Worm (Caenorhabditis elegans) whole organism, L1 larva: ENCODE measurements around the gene F10E9.7.
A peak's percentile ranks its signal among the peaks of the same experiment; 100 is the strongest.

Source experiments
- F16B12.6 ChIP-seq: fragments of 150-350 bp; optimal IDR thresholded peaks from 2 replicates; lab custom pipeline; 2014; ENCODE audit warnings: missing biosample characterization, missing genetic modification characterization
- Y116A8C.19 ChIP-seq: sonication (generic microtip); optimal IDR thresholded peaks from 2 replicates; lab custom pipeline; 2016; ENCODE audit warnings: missing compliant biosample characterization, missing genetic modification characterization, borderline replicate concordance
- aha-1 ChIP-seq: fragments of 150-350 bp; optimal IDR thresholded peaks from 2 replicates; lab custom pipeline; 2014; ENCODE audit warnings: missing biosample characterization, missing genetic modification characterization
- aly-2 ChIP-seq: fragments of 150-350 bp; optimal IDR thresholded peaks from 2 replicates; lab custom pipeline; 2014; ENCODE audit warnings: missing biosample characterization, missing genetic modification characterization
- ama-1 ChIP-seq: fragments of 150-350 bp; optimal IDR thresholded peaks from 2 replicates; lab custom pipeline; 2014
- ceh-63 ChIP-seq: fragments of 200-800 bp; sonication (Bioruptor generic); optimal IDR thresholded peaks from 2 replicates; lab custom pipeline; 2018; ENCODE audit warnings: mild to moderate bottlenecking, missing genetic modification characterization, missing compliant biosample characterization
- ceh-8 ChIP-seq: fragments of 200-800 bp; sonication (Bioruptor generic); optimal IDR thresholded peaks from 2 replicates; lab custom pipeline; 2018; ENCODE audit warnings: mild to moderate bottlenecking, missing genetic modification characterization, moderate library complexity, missing compliant biosample characterization
- ceh-82 ChIP-seq, 3 experiments: fragments of 150-350 bp in 1 of 3; sonication (generic microtip) in 2 of 3; optimal IDR thresholded peaks; 2 replicates each; lab custom pipeline; 2014 to 2017; ENCODE audit warnings: missing biosample characterization in 3 of 3, missing genetic modification characterization in 3 of 3
- ceh-88 ChIP-seq: fragments of 200-800 bp; sonication (Bioruptor generic); IDR thresholded peaks from 2 replicates; pipeline ENCODE4 v1.3.6; 2022; ENCODE audit warnings: missing genetic modification characterization, missing compliant biosample characterization
- ces-1 ChIP-seq: fragments of 150-350 bp; optimal IDR thresholded peaks from 2 replicates; lab custom pipeline; 2014; ENCODE audit warnings: missing biosample characterization, missing genetic modification reagents, missing genetic modification characterization
- efl-1 ChIP-seq, 4 experiments: fragments of 150-350 bp; optimal IDR thresholded peaks in 3 of 4; peaks in 1 of 4; 1 replicate in 1 of 4; 2 replicates in 3 of 4; lab custom pipeline; 2014; ENCODE audit warnings: missing biosample characterization in 2 of 4, missing genetic modification characterization in 2 of 4, missing genetic modification reagents in 2 of 4
- efl-3 ChIP-seq: fragments of 200-800 bp; sonication (Bioruptor generic); optimal IDR thresholded peaks from 2 replicates; lab custom pipeline; 2018; ENCODE audit warnings: mild to moderate bottlenecking, missing genetic modification characterization, missing compliant biosample characterization
- elt-2 ChIP-seq: sonication (generic microtip); optimal IDR thresholded peaks from 2 replicates; lab custom pipeline; 2016; ENCODE audit warnings: missing genetic modification characterization, mild to moderate bottlenecking, inconsistent platforms, missing compliant biosample characterization, missing genetic modification reagents
- fkh-10 ChIP-seq: sonication (generic microtip); optimal IDR thresholded peaks from 2 replicates; lab custom pipeline; 2017; ENCODE audit warnings: missing biosample characterization, missing genetic modification reagents, missing genetic modification characterization
- fkh-8 ChIP-seq: sonication (generic microtip); optimal IDR thresholded peaks from 2 replicates; lab custom pipeline; 2016; ENCODE audit warnings: mild to moderate bottlenecking, missing genetic modification characterization, missing compliant biosample characterization
- fos-1 ChIP-seq: fragments of 150-350 bp; optimal IDR thresholded peaks from 2 replicates; lab custom pipeline; 2014; ENCODE audit warnings: missing biosample characterization, missing genetic modification characterization
- hlh-17 ChIP-seq: fragments of 200-800 bp; sonication (Bioruptor generic); optimal IDR thresholded peaks from 2 replicates; lab custom pipeline; 2018; ENCODE audit warnings: missing genetic modification characterization, mild to moderate bottlenecking, missing compliant biosample characterization, moderate library complexity, borderline replicate concordance
- hlh-4 ChIP-seq: sonication (generic microtip); optimal IDR thresholded peaks from 2 replicates; lab custom pipeline; 2016; ENCODE audit warnings: mild to moderate bottlenecking, missing genetic modification characterization, missing compliant biosample characterization
- irx-1 ChIP-seq: sonication (generic microtip); optimal IDR thresholded peaks from 2 replicates; lab custom pipeline; 2016; ENCODE audit warnings: missing genetic modification characterization, missing compliant biosample characterization
- isw-1 ChIP-seq: fragments of 200-800 bp; sonication (Bioruptor generic); IDR thresholded peaks from 2 replicates; pipeline ENCODE4 v1.3.6; 2022; ENCODE audit warnings: missing genetic modification characterization, missing compliant biosample characterization
- jun-1 ChIP-seq: fragments of 150-350 bp; optimal IDR thresholded peaks from 2 replicates; lab custom pipeline; 2014; ENCODE audit warnings: missing biosample characterization, missing genetic modification reagents, missing genetic modification characterization
- lin-13 ChIP-seq: fragments of 150-350 bp; optimal IDR thresholded peaks from 2 replicates; lab custom pipeline; 2014; ENCODE audit warnings: missing biosample characterization, missing genetic modification reagents, missing genetic modification characterization
- lin-14 ChIP-seq: fragments of 200-800 bp; sonication (Bioruptor generic); optimal IDR thresholded peaks from 2 replicates; lab custom pipeline; 2018; ENCODE audit warnings: mild to moderate bottlenecking, missing genetic modification characterization, moderate library complexity, missing compliant biosample characterization
- lin-15B ChIP-seq: fragments of 150-350 bp; sonication (generic microtip); optimal IDR thresholded peaks from 3 replicates; lab custom pipeline; 2014; ENCODE audit warnings: missing biosample characterization, missing genetic modification characterization
- lin-39 ChIP-seq: fragments of 150-350 bp; optimal IDR thresholded peaks from 2 replicates; lab custom pipeline; 2014; ENCODE audit warnings: missing biosample characterization, missing genetic modification reagents, missing genetic modification characterization
- lsy-2 ChIP-seq, 2 experiments: fragments of 150-350 bp; optimal IDR thresholded peaks; 2 replicates each; lab custom pipeline; 2014; ENCODE audit warnings: missing biosample characterization in 2 of 2, missing genetic modification characterization in 2 of 2
- mep-1 ChIP-seq: fragments of 150-350 bp; optimal IDR thresholded peaks from 2 replicates; lab custom pipeline; 2014; ENCODE audit warnings: missing biosample characterization, missing genetic modification characterization
- nhr-11 ChIP-seq: fragments of 150-350 bp; optimal IDR thresholded peaks from 2 replicates; lab custom pipeline; 2014; ENCODE audit warnings: missing biosample characterization, missing genetic modification characterization
- nhr-19 ChIP-seq: fragments of 200-800 bp; sonication (Bioruptor generic); conservative IDR thresholded peaks from 2 replicates; pipeline ENCODE4 v1.3.6; 2022; ENCODE audit warnings: missing genetic modification characterization, missing compliant biosample characterization
- nhr-237 ChIP-seq: fragments of 150-350 bp; optimal IDR thresholded peaks from 2 replicates; lab custom pipeline; 2014; ENCODE audit warnings: missing biosample characterization, missing genetic modification characterization
- nhr-76 ChIP-seq: sonication (generic microtip); optimal IDR thresholded peaks from 2 replicates; lab custom pipeline; 2017; ENCODE audit warnings: missing biosample characterization, missing genetic modification characterization
- nhr-77 ChIP-seq: fragments of 150-350 bp; optimal IDR thresholded peaks from 2 replicates; lab custom pipeline; 2014; ENCODE audit warnings: missing biosample characterization, missing genetic modification characterization
- nhr-85 ChIP-seq: sonication (generic microtip); peaks from one replicate; lab custom pipeline; 2016; ENCODE audit warnings: missing genetic modification characterization, inconsistent platforms, missing compliant biosample characterization
- nhr-90 ChIP-seq: sonication (generic microtip); optimal IDR thresholded peaks from 2 replicates; lab custom pipeline; 2016; ENCODE audit warnings: mild to moderate bottlenecking, missing genetic modification characterization, missing compliant biosample characterization; ENCODE audit not compliant: poor library complexity
- pqm-1 ChIP-seq: sonication (generic microtip); optimal IDR thresholded peaks from 3 replicates; lab custom pipeline; 2017; ENCODE audit warnings: missing biosample characterization, missing genetic modification characterization
- rnt-1 ChIP-seq: sonication (generic microtip); optimal IDR thresholded peaks from 2 replicates; lab custom pipeline; 2016; ENCODE audit warnings: mild to moderate bottlenecking, missing genetic modification characterization, moderate library complexity, missing compliant biosample characterization
- snpc-4 ChIP-seq: fragments of 150-350 bp; optimal IDR thresholded peaks from 2 replicates; lab custom pipeline; 2014; ENCODE audit warnings: missing biosample characterization, missing genetic modification characterization
- snu-23 ChIP-seq: sonication (generic microtip); optimal IDR thresholded peaks from 2 replicates; lab custom pipeline; 2016; ENCODE audit warnings: missing genetic modification characterization, missing compliant biosample characterization
- sptf-1 ChIP-seq: fragments of 150-350 bp; optimal IDR thresholded peaks from 2 replicates; lab custom pipeline; 2014; ENCODE audit warnings: missing biosample characterization, missing genetic modification characterization
- swsn-7 ChIP-seq: sonication (generic microtip); optimal IDR thresholded peaks from 2 replicates; lab custom pipeline; 2016; ENCODE audit warnings: missing genetic modification characterization, missing compliant biosample characterization
- tbx-2 ChIP-seq: sonication (generic microtip); optimal IDR thresholded peaks from 2 replicates; lab custom pipeline; 2016; ENCODE audit warnings: missing genetic modification characterization, missing compliant biosample characterization
- tlp-1 ChIP-seq: fragments of 150-350 bp; optimal IDR thresholded peaks from 2 replicates; lab custom pipeline; 2014; ENCODE audit warnings: missing biosample characterization, missing genetic modification characterization
- unc-86 ChIP-seq: sonication (generic microtip); optimal IDR thresholded peaks from 2 replicates; lab custom pipeline; 2016; ENCODE audit warnings: missing genetic modification characterization, missing compliant biosample characterization
- unc-98 ChIP-seq: fragments of 200-800 bp; sonication (Bioruptor generic); IDR thresholded peaks from 2 replicates; pipeline ENCODE4 v1.3.6; 2022; ENCODE audit warnings: missing genetic modification characterization, missing compliant biosample characterization
- vab-15 ChIP-seq: sonication (generic microtip); optimal IDR thresholded peaks from 2 replicates; lab custom pipeline; 2017; ENCODE audit warnings: missing genotype, mild to moderate bottlenecking, missing genetic modification characterization, missing compliant biosample characterization
- ztf-11 ChIP-seq, 2 experiments: sonication (generic microtip); optimal IDR thresholded peaks; 2 replicates each; lab custom pipeline; 2016 to 2017; ENCODE audit warnings: missing genetic modification characterization in 2 of 2, missing biosample characterization in 1 of 2, missing compliant biosample characterization in 1 of 2
- ztf-4 ChIP-seq: fragments of 150-350 bp; optimal IDR thresholded peaks from 2 replicates; lab custom pipeline; 2014; ENCODE audit warnings: missing biosample characterization, missing genetic modification characterization

F10E9.7 gene

ce11 chrIII:8286003-8286402 is 21.2 kb downstream of the F10E9.7 start:
- no peak for TF ChIP-seq lin-39 (tag; lab: Kevin White, UChicago)
- peak; percentile 19 for TF ChIP-seq lin-14 (GFP tag; lab: Kevin White, UChicago)
- TF ChIP-seq F16B12.6 (tag; lab: Kevin White, UChicago), result no peak
- peak; percentile 62 for TF ChIP-seq fkh-10 (GFP tag; lab: Kevin White, UChicago)
- TF ChIP-seq unc-98, result no peak
- no peak for TF ChIP-seq fkh-8 (tag; lab: Kevin White, UChicago)
- TF ChIP-seq nhr-11 (tag; lab: Kevin White, UChicago), result no peak
- no peak for TF ChIP-seq elt-2 (tag; lab: Kevin White, UChicago)
- TF ChIP-seq ztf-4, result no peak
- no peak for TF ChIP-seq ceh-8 (GFP tag; lab: Kevin White, UChicago)

DNA sequence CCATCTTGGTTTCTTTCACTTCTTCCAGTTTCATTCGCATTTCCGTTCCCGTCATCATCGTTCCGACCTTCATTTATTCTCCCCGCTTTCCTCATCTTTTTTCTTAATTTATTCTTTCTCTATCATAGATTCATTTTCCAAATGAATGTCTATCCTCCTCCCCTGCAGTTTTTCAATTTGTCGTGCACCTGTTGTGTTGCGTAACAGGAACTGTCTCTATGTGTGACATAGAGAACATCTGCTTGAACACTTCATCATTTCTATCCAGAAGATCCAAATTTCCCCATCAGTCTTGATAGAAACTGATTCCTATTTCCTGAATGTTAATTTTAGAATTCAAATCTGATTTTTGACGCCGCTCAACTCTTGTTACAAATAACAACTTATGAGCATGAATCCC is 23.7 kb downstream of the F10E9.7 start:
- TF ChIP-seq unc-86 (tag; lab: Kevin White, UChicago) (peak; percentile 3), nhr-85 (tag; lab: Kevin White, UChicago) (peak; percentile 54), lin-14 (GFP tag; lab: Kevin White, UChicago) (no peak), ztf-11 (tag; optimal IDR thresholded peaks at IDR 0.05; lab: Kevin White, UChicago) (peak in 1 of 2 experiments; percentile 69), lin-15B (no peak), lin-39 (tag; lab: Kevin White, UChicago) (no peak), jun-1 (no peak), lin-13 (GFP tag; lab: Kevin White, UChicago) (no peak), nhr-90 (tag; lab: Kevin White, UChicago) (no peak), lsy-2 (tag; optimal IDR thresholded peaks at IDR 0.05; lab: Kevin White, UChicago) (no peak), tbx-2 (tag; lab: Kevin White, UChicago) (peak; percentile 47), ceh-63 (GFP tag; lab: Kevin White, UChicago) (no peak)

DNA sequence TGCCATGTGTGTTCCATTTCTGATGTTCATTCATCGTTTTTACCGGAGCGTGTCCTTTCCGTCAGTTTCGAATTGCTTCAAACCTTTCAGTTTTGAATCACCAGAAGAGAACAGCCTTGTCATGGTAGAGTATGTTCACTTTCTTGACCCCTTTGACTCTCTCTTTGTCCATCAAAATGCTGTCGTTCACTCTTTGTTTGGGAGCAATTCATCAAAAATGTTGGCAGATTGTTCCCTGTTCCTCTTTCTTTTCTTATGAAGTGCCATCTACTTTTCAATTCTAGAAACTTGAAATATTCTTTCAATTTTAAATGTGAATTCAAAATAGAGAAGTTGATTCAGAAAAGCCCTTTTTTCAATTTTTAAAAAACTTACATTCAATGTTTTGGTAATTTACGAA is 25.9 kb downstream of the F10E9.7 start:
- TF ChIP-seq isw-1, result no peak
- TF ChIP-seq mep-1 (tag; lab: Kevin White, UChicago), result no peak
- no peak for TF ChIP-seq ces-1 (GFP tag; lab: Kevin White, UChicago)
- no peak for TF ChIP-seq nhr-77
- TF ChIP-seq pqm-1, result no peak
- TF ChIP-seq nhr-237 (tag; lab: Kevin White, UChicago), result no peak
- TF ChIP-seq elt-2 (tag; lab: Kevin White, UChicago), result no peak
- no peak for TF ChIP-seq lin-14 (GFP tag; lab: Kevin White, UChicago)
- no peak for TF ChIP-seq hlh-4 (tag; lab: Kevin White, UChicago)
- TF ChIP-seq nhr-11 (tag; lab: Kevin White, UChicago), result no peak
- TF ChIP-seq irx-1 (tag; lab: Kevin White, UChicago), result no peak
- no peak for TF ChIP-seq sptf-1 (tag; lab: Kevin White, UChicago)
- TF ChIP-seq ama-1 (lab: Kevin White, UChicago), result no peak
- TF ChIP-seq F16B12.6 (tag; lab: Kevin White, UChicago), result no peak
- no peak for TF ChIP-seq fos-1 (tag; lab: Kevin White, UChicago)
- TF ChIP-seq vab-15 (tag; lab: Kevin White, UChicago), result no peak
- no peak for TF ChIP-seq tbx-2 (tag; lab: Kevin White, UChicago)
- no peak for TF ChIP-seq Y116A8C.19
- TF ChIP-seq unc-98, result no peak

DNA sequence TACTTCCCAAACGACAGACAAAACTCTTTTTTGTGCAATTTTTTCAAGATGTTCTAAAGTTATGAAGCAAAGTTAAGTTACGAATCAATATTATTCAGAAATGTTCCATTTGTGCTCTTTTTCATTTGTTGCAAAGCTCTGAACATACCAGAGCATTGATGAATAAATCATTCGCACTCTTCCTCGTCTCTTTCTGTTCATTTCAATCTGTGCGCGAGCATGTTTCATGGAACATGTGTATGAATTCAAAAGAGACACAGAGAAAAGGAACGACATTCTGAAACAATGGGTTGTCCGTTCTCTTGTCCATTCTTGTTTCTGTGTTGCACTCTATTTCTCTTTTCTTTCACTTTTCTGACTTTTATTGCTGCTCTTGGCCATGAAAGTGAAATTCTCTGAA is 26.9 kb downstream of the F10E9.7 start:
- TF ChIP-seq snu-23, result no peak
- TF ChIP-seq aha-1, result no peak
- TF ChIP-seq rnt-1, result no peak
- TF ChIP-seq ztf-11 (tag; optimal IDR thresholded peaks at IDR 0.05; lab: Kevin White, UChicago), result no peak
- no peak for TF ChIP-seq nhr-85 (tag; lab: Kevin White, UChicago)
- TF ChIP-seq ceh-88 (GFP tag; lab: Robert Waterston, UW), result no peak
- no peak for TF ChIP-seq nhr-76 (tag; lab: Kevin White, UChicago)
- no peak for TF ChIP-seq lin-39 (tag; lab: Kevin White, UChicago)
- TF ChIP-seq hlh-17, result no peak
- TF ChIP-seq tlp-1 (tag; lab: Kevin White, UChicago), result no peak
- no peak for TF ChIP-seq swsn-7
- TF ChIP-seq efl-3 (GFP tag; lab: Kevin White, UChicago), result no peak
- no peak for TF ChIP-seq ceh-82 (tag; optimal IDR thresholded peaks at IDR 0.05; lab: Kevin White, UChicago)
- no peak for TF ChIP-seq sptf-1 (tag; lab: Kevin White, UChicago)
- no peak for TF ChIP-seq aly-2 (tag; lab: Kevin White, UChicago)
- TF ChIP-seq nhr-19 (GFP tag; lab: Robert Waterston, UW), result no peak
- no peak for TF ChIP-seq irx-1 (tag; lab: Kevin White, UChicago)
- no peak for TF ChIP-seq efl-1 (optimal IDR thresholded peaks at IDR 0.05; lab: Kevin White, UChicago)
- TF ChIP-seq efl-1 (GFP tag; optimal IDR thresholded peaks at IDR 0.05 in 1 of 2; lab: Kevin White, UChicago), result no peak
- no peak for TF ChIP-seq fkh-10 (GFP tag; lab: Kevin White, UChicago)
- TF ChIP-seq snpc-4 (tag; lab: Kevin White, UChicago), result no peak
